Worm (Caenorhabditis elegans): ENCODE results near the gene R155.5.
A peak's percentile ranks its signal among the peaks of the same experiment; 100 is the strongest.

The R155.5 gene

ce11 chrIII:1925786-1926185 lies 44.5 kb downstream of the R155.5 start:
- TF ChIP-seq zip-8 (tag; optimal IDR thresholded peaks at IDR 0.05) = no peak
- TF ChIP-seq cnd-1 (tag; optimal IDR thresholded peaks at IDR 0.05) = no peak
- no peak for TF ChIP-seq nhr-237 (tag; optimal IDR thresholded peaks at IDR 0.05)
- no peak for TF ChIP-seq nhr-2 (tag; optimal IDR thresholded peaks at IDR 0.05)
- no peak for TF ChIP-seq mab-5 (tag; optimal IDR thresholded peaks at IDR 0.05)
- TF ChIP-seq bed-3 (GFP tag; optimal IDR thresholded peaks at IDR 0.05) = no peak
- TF ChIP-seq sptf-1 (tag; optimal IDR thresholded peaks at IDR 0.05) = no peak
- no peak for TF ChIP-seq ham-2 (GFP tag; optimal IDR thresholded peaks at IDR 0.05)
- no peak for TF ChIP-seq snpc-4 (tag; optimal IDR thresholded peaks at IDR 0.05)
- no peak for TF ChIP-seq unc-39 (tag; optimal IDR thresholded peaks at IDR 0.05)
- TF ChIP-seq elt-1 (tag; optimal IDR thresholded peaks at IDR 0.05; ENCODE audit: borderline replicate concordance, insufficient read depth) = no peak
- no peak for TF ChIP-seq ztf-11 (tag; optimal IDR thresholded peaks at IDR 0.05)
- no peak for TF ChIP-seq ces-1 (GFP tag; optimal IDR thresholded peaks at IDR 0.05)
- TF ChIP-seq ceh-83 (GFP tag; optimal IDR thresholded peaks at IDR 0.05) = no peak

ce11 chrIII:1925048-1925537 lies 45.2 kb downstream of the R155.5 start:
- TF ChIP-seq nhr-2 (tag; optimal IDR thresholded peaks at IDR 0.05) (peak; percentile 64), ham-2 (GFP tag; optimal IDR thresholded peaks at IDR 0.05) (peak; percentile 82), unc-39 (tag; optimal IDR thresholded peaks at IDR 0.05) (no peak), lsy-2 (tag; optimal IDR thresholded peaks at IDR 0.05) (peak; percentile 78), tbx-8 (GFP tag; optimal IDR thresholded peaks at IDR 0.05) (no peak), ztf-11 (tag; optimal IDR thresholded peaks at IDR 0.05) (peak; percentile 68), lin-13 (tag; optimal IDR thresholded peaks at IDR 0.05) (peak; percentile 53), lin-32 (GFP tag; optimal IDR thresholded peaks at IDR 0.05) (no peak), nhr-12 (tag; optimal IDR thresholded peaks at IDR 0.05) (no peak), unc-62 (GFP tag; optimal IDR thresholded peaks at IDR 0.05) (peak; percentile 98), mab-5 (tag; optimal IDR thresholded peaks at IDR 0.05) (peak; percentile 51), zip-8 (tag; optimal IDR thresholded peaks at IDR 0.05) (no peak), bed-3 (GFP tag; optimal IDR thresholded peaks at IDR 0.05) (no peak), flh-1 (GFP tag; optimal IDR thresholded peaks at IDR 0.05) (no peak), blmp-1 (tag; optimal IDR thresholded peaks at IDR 0.05) (peak; percentile 85), nhr-76 (tag; optimal IDR thresholded peaks at IDR 0.05) (no peak), M03D4.4 (tag; optimal IDR thresholded peaks at IDR 0.05) (peak; percentile 84), sem-2 (GFP tag; optimal IDR thresholded peaks at IDR 0.05) (no peak), nhr-237 (tag; optimal IDR thresholded peaks at IDR 0.05) (peak; percentile 95), ces-1 (GFP tag; optimal IDR thresholded peaks at IDR 0.05) (peak; percentile 91), mep-1 (tag; optimal IDR thresholded peaks at IDR 0.05) (peak; percentile 90), elt-1 (tag; optimal IDR thresholded peaks at IDR 0.05; ENCODE audit: borderline replicate concordance, insufficient read depth) (peak; percentile 58), ceh-83 (GFP tag; optimal IDR thresholded peaks at IDR 0.05) (peak; percentile 6), unc-120 (tag; optimal IDR thresholded peaks at IDR 0.05; ENCODE audit: poor library complexity, severe bottlenecking) (peak; percentile 93), ceh-39 (tag; optimal IDR thresholded peaks at IDR 0.05) (peak; percentile 25), snpc-4 (tag; optimal IDR thresholded peaks at IDR 0.05) (no peak), cnd-1 (tag; optimal IDR thresholded peaks at IDR 0.05) (no peak), ceh-43 (GFP tag; optimal IDR thresholded peaks at IDR 0.05) (peak; percentile 62), nhr-28 (tag; optimal IDR thresholded peaks at IDR 0.05) (peak; percentile 32), mls-2 (tag; optimal IDR thresholded peaks at IDR 0.05) (peak; percentile 65), sptf-1 (tag; optimal IDR thresholded peaks at IDR 0.05) (peak; percentile 86), hlh-1 (tag; optimal IDR thresholded peaks at IDR 0.05) (peak; percentile 94), drap-1 (GFP tag; optimal IDR thresholded peaks at IDR 0.05) (peak; percentile 72), pha-4 (tag; optimal IDR thresholded peaks at IDR 0.05) (peak; percentile 94), elt-3 (tag; optimal IDR thresholded peaks at IDR 0.05) (peak; percentile 73)

ce11 chrIII:1923419-1924318 lies 46.7 kb downstream of the R155.5 start:
- peak; percentile 42 for TF ChIP-seq bed-3 (GFP tag; optimal IDR thresholded peaks at IDR 0.05)
- peak; percentile 11 for TF ChIP-seq ceh-83 (GFP tag; optimal IDR thresholded peaks at IDR 0.05)
- TF ChIP-seq elt-1 (tag; optimal IDR thresholded peaks at IDR 0.05; ENCODE audit: borderline replicate concordance, insufficient read depth) = no peak
- TF ChIP-seq tbx-8 (GFP tag; optimal IDR thresholded peaks at IDR 0.05) = peak; percentile 74
- TF ChIP-seq cnd-1 (tag; optimal IDR thresholded peaks at IDR 0.05) = peak; percentile 31
- TF ChIP-seq lsy-2 (tag; optimal IDR thresholded peaks at IDR 0.05) = peak; percentile 52
- peak; percentile 78 for TF ChIP-seq nhr-237 (tag; optimal IDR thresholded peaks at IDR 0.05)
- TF ChIP-seq hlh-1 (tag; optimal IDR thresholded peaks at IDR 0.05) = peak; percentile 94
- TF ChIP-seq elt-3 (tag; optimal IDR thresholded peaks at IDR 0.05) = peak; percentile 30
- TF ChIP-seq M03D4.4 (tag; optimal IDR thresholded peaks at IDR 0.05) = peak; percentile 72
- no peak for TF ChIP-seq ceh-39 (tag; optimal IDR thresholded peaks at IDR 0.05)
- peak; percentile 89 for TF ChIP-seq sptf-1 (tag; optimal IDR thresholded peaks at IDR 0.05)
- no peak for TF ChIP-seq sem-2 (GFP tag; optimal IDR thresholded peaks at IDR 0.05)
- TF ChIP-seq snpc-4 (tag; optimal IDR thresholded peaks at IDR 0.05) = no peak
- TF ChIP-seq unc-120 (tag; optimal IDR thresholded peaks at IDR 0.05; ENCODE audit: poor library complexity, severe bottlenecking) = peak; percentile 94
- no peak for TF ChIP-seq flh-1 (GFP tag; optimal IDR thresholded peaks at IDR 0.05)
- TF ChIP-seq ces-1 (GFP tag; optimal IDR thresholded peaks at IDR 0.05) = peak; percentile 82
- TF ChIP-seq nhr-28 (tag; optimal IDR thresholded peaks at IDR 0.05) = no peak
- TF ChIP-seq blmp-1 (tag; optimal IDR thresholded peaks at IDR 0.05) = peak; percentile 60
- peak; percentile 98 for TF ChIP-seq ham-2 (GFP tag; optimal IDR thresholded peaks at IDR 0.05)
- TF ChIP-seq mab-5 (tag; optimal IDR thresholded peaks at IDR 0.05) = peak; percentile 42
- peak; percentile 29 for TF ChIP-seq ceh-43 (GFP tag; optimal IDR thresholded peaks at IDR 0.05)
- TF ChIP-seq drap-1 (GFP tag; optimal IDR thresholded peaks at IDR 0.05) = peak; percentile 64
- peak; percentile 83 for TF ChIP-seq mls-2 (tag; optimal IDR thresholded peaks at IDR 0.05)
- TF ChIP-seq nhr-76 (tag; optimal IDR thresholded peaks at IDR 0.05) = no peak
- TF ChIP-seq zip-8 (tag; optimal IDR thresholded peaks at IDR 0.05) = no peak
- TF ChIP-seq ztf-11 (tag; optimal IDR thresholded peaks at IDR 0.05) = peak; percentile 42
- TF ChIP-seq pha-4 (tag; optimal IDR thresholded peaks at IDR 0.05) = peak; percentile 91
- TF ChIP-seq nhr-12 (tag; optimal IDR thresholded peaks at IDR 0.05) = peak; percentile 3
- TF ChIP-seq unc-62 (GFP tag; optimal IDR thresholded peaks at IDR 0.05) = peak; percentile 98
- TF ChIP-seq mep-1 (tag; optimal IDR thresholded peaks at IDR 0.05) = peak; percentile 79
- peak; percentile 47 for TF ChIP-seq nhr-2 (tag; optimal IDR thresholded peaks at IDR 0.05)
- TF ChIP-seq lin-32 (GFP tag; optimal IDR thresholded peaks at IDR 0.05) = no peak
- TF ChIP-seq lin-13 (tag; optimal IDR thresholded peaks at IDR 0.05) = no peak
- no peak for TF ChIP-seq unc-39 (tag; optimal IDR thresholded peaks at IDR 0.05)
